Worm (Caenorhabditis elegans) whole organism, young adult: ENCODE data around the gene D1054.8.

ENCODE experiments used
- B0336.3 ChIP-seq: fragments of 200-800 bp; sonication (Bioruptor generic); IDR thresholded peaks from 2 replicates; pipeline ENCODE4 v1.3.6; 2022; ENCODE audit warnings: missing genetic modification characterization, missing compliant biosample characterization
- F23B12.7 ChIP-seq: sonication (generic microtip); optimal IDR thresholded peaks from 2 replicates; lab custom pipeline; 2017; ENCODE audit warnings: missing genetic modification characterization, mild to moderate bottlenecking, missing compliant biosample characterization, antibody characterized with exemption, moderate library complexity; ENCODE audit not compliant: insufficient read depth
- fkh-3 ChIP-seq: sonication (generic microtip); optimal IDR thresholded peaks from 2 replicates; lab custom pipeline; 2016; ENCODE audit warnings: mild to moderate bottlenecking, missing genetic modification characterization, missing compliant biosample characterization
- snpc-4 ChIP-seq, 5 experiments: fragments of 150-350 bp in 1 of 5; sonication (generic microtip) in 4 of 5; optimal IDR thresholded peaks; 2 replicates each; lab custom pipeline; 2014 to 2018; ENCODE audit warnings: missing genetic modification characterization in 5 of 5, missing biosample characterization in 3 of 5, antibody characterized with exemption in 2 of 5, mild to moderate bottlenecking in 2 of 5, missing compliant biosample characterization in 2 of 5, missing genotype in 2 of 5, moderate library complexity in 2 of 5, missing genetic modification reagents in 1 of 5
- unc-130 ChIP-seq: sonication (generic microtip); optimal IDR thresholded peaks from 2 replicates; lab custom pipeline; 2016; ENCODE audit warnings: missing genetic modification reagents, missing genetic modification characterization, missing compliant biosample characterization
- unc-62 ChIP-seq: fragments of 150-350 bp; optimal IDR thresholded peaks from 2 replicates; lab custom pipeline; 2014; ENCODE audit warnings: missing biosample characterization, missing genetic modification reagents, missing genetic modification characterization

ce11 chrV:10816831-10817230 lies 32.7 kb downstream of the D1054.8 start:
- no peak for TF ChIP-seq unc-130
- TF ChIP-seq unc-62 (GFP tag; lab: Kevin White, UChicago), result no peak
- no peak for TF ChIP-seq fkh-3 (tag; lab: Kevin White, UChicago)
- TF ChIP-seq F23B12.7 (tag; lab: Kevin White, UChicago), result no peak
- TF ChIP-seq B0336.3 (GFP tag; lab: Robert Waterston, UW), result no peak
- no peak for TF ChIP-seq snpc-4 (GFP tag; optimal IDR thresholded peaks at IDR 0.05; lab: Kevin White, UChicago)
- no peak for TF ChIP-seq snpc-4 (tag; optimal IDR thresholded peaks at IDR 0.05; lab: Kevin White, UChicago)
